Worm (Caenorhabditis elegans) whole organism, dauer: ENCODE results near the gene plk-3.

Source experiments
- unc-62 ChIP-seq: sonication (generic microtip); optimal IDR thresholded peaks from 2 replicates; lab custom pipeline; 2017; ENCODE audit warnings: missing biosample characterization, missing genetic modification reagents, missing genetic modification characterization

Gene plk-3

DNA sequence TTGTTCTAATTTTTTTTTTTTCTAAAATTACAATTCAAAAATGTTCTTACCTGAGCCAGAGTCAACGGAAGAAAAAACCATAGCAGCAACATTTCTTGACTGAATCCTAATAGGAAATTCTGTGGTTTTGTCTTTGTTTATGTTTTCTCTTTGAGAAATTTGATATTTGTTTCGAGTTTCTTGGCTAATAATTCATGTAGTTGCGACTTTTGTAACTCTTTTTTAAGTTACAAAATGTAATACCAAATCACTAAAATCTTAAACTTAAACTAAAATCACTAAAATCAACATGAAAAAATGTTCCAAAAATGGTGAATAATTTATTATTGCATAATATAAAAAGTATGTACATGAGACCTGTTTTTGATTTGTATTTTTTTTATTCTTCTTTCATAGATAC is 24.7 kb upstream of the plk-3 start, which contains the start of gene egas-4:
egas-4 (minus strand) TSS at position 101 of the 400 bp plus-strand sequence.
- no peak for TF ChIP-seq unc-62 (GFP tag; lab: Kevin White, UChicago)

DNA sequence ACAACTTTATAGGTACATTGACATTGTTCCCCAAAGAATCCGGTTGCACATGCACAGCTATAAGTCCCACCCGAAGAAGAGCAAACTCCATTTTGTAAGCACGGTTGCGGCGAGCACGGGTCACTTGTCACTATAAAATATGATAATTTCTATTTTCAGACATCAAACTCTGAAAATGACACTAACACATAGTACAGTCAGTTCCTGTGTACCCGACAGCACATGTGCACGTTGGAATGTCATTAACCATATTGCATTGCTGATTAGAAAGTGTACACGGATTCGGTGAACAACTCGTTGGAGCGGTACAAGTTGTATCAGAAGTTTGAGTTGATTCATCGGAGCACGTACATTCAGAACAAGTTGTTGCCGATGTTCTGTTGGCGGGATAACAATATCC is 24.2 kb upstream of the plk-3 start:
- TF ChIP-seq unc-62 (GFP tag; lab: Kevin White, UChicago): no peak

- no peak for TF ChIP-seq unc-62 (GFP tag; lab: Kevin White, UChicago)
Measured at ce11 chrIV:7491464-7491863, 18.5 kb upstream of the plk-3 start, which contains the start of gene F55G1.1. Gene F55G1.1 (plus strand): TSS chrIV:7491764.

ce11 chrIV:7488457-7488783 is 15.4 kb upstream of the plk-3 start:
- TF ChIP-seq unc-62 (GFP tag; lab: Kevin White, UChicago): no peak

DNA sequence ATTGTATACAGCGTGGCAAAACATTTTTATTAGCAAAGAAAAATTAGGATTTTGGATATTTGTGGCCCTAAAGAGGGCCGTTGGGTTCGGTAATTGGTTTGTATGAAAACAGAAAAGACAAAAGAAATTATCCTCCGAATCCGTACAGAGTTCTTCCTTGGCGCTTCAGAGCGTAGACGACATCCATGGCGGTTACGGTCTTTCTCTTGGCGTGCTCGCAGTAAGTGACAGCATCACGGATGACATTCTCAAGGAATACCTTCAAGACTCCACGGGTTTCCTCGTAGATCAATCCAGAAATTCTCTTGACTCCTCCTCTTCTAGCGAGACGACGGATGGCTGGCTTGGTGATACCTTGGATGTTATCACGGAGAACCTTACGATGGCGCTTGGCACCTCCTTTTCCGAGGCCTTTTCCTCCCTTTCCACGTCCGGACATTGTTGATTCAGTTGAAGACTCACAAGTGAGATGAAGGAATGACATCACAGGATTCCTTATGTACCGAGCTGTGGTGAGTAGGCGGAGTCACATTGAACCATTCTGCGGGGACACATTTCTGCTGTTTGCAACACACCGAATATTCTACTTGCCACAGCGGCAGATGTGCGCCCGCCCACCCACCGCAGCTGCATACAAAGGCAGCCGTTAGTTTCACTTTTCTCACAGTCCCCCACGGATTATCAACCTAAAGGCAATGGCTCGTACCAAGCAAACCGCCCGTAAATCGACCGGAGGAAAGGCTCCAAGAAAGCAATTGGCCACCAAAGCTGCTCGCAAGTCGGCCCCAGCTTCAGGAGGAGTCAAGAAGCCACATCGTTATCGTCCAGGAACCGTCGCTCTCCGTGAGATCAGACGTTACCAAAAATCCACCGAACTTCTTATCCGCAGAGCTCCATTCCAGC is 14.8 kb upstream of the plk-3 start, which contains the start of the genes his-60 and his-59:
his-60 (minus strand) TSS at position 439 of the 903 bp plus-strand sequence.
his-59 (plus strand) TSS at position 696 of the 903 bp plus-strand sequence.
- TF ChIP-seq unc-62 (GFP tag; lab: Kevin White, UChicago): no peak

DNA sequence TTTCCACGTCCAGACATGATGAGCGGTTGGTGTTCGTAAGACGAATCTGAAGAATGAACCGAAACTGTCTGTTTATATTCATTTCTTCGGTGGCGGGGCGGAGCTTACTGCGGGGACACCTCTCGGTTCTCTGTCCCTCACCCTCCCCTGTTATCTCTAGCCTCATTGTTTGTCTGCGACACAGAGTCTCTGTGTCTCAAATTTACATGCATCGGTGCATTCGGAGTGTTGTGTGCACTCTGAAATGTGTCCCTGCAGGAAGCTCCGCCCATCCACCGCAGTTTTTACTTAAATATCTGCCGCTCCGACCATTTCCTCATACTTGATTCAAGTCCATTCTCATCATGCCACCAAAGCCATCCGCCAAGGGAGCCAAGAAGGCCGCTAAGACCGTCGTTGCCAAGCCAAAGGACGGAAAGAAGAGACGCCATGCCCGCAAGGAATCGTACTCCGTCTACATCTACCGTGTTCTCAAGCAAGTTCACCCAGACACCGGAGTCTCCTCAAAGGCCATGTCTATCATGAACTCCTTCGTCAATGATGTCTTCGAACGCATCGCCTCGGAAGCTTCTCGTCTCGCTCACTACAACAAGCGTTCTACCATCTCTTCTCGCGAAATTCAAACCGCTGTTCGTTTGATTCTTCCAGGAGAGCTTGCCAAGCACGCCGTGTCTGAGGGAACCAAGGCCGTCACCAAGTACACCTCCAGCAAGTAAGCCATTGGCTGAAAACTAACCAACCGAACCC is 13.4 kb upstream of the plk-3 start, which contains the start of the genes his-61 and his-62:
his-61 (minus strand) TSS at position 17 of the 747 bp plus-strand sequence.
his-62 (plus strand) TSS at position 345 of the 747 bp plus-strand sequence.
- TF ChIP-seq unc-62 (GFP tag; lab: Kevin White, UChicago): no peak

DNA sequence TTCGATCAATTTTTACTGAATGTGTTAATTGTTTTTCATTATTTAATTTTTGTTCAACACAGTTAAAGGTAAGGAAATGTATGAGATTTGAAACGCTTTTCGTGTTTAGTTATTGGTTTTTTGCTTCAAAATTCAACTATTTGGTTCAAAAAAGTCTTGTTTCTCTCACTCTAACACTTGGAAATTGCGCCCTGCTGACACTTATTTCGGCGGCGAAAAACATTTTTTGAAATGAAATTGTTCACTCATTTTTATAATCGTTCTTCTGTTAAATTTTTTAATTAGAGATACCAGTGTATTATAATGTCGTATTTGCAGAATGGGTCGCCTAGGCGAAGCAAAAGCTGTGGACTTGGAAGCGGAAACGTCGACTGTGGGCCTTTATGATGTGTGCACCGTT is 5.1 kb upstream of the plk-3 start, which contains the start of gene rod-1:
rod-1 (plus strand) TSS at position 319 of the 400 bp plus-strand sequence.
- TF ChIP-seq unc-62 (GFP tag; lab: Kevin White, UChicago): no peak

DNA sequence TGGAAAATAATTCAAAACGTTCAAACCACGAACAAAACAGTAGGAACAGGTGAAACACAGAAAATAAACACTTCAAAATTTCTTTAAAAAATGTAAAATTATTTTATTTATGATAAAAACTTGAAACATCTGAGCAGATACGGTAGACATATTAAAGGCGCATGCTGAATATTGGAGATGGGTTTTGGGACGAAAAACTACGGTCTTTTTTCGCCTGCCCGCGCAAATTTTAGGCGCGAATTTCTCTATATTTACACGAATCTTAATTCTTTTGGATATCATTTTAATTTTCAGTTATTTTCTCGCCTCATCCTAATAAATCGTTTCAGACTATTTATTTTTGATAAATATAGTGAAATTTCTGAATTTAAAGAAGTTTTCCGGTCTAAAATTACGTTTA is 4.7 kb upstream of the plk-3 start:
- TF ChIP-seq unc-62 (GFP tag; lab: Kevin White, UChicago): no peak

DNA sequence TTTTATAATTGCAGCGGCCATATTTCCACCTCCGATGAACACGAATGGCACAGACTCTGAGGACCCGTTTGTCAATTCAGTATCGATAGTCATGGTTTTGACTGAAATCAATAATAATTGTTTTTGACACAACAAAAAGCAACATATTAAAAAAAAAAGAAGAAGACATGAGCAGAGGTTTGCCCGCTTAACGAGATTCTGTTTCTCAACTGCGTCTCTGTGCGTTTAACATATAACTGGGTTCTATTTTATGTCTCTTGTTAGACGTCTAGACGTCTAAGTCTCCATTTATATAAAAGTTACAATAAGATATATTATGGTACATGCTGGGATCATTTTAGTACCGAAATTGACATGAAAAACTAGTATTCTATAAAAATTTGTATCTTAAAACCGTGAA is 4.2 kb upstream of the plk-3 start, which contains the start of gene pycr-4:
pycr-4 (minus strand) TSS at position 101 of the 400 bp plus-strand sequence.
- TF ChIP-seq unc-62 (GFP tag; lab: Kevin White, UChicago): no peak

DNA sequence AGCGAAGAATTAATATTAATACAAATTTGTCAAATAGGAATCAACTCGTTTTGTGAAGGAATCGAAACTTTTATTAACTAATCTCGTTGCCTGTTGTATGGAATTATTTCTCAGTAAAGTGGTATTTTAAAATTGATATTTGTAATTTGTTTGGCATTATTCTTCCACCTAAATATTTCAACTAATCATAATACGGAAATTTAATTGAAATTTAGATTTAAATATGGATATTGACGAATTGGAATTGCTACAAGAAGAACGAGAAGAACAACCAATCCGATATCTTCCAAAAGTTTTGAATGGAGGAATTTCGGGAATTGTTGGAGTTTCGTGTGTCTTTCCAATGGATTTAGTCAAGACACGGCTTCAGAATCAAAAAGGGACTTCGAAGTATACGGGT is 1.8 kb upstream of the plk-3 start, which contains the start of gene slc-25A18.2:
slc-25A18.2 (plus strand) TSS at position 216 of the 400 bp plus-strand sequence.
- no peak for TF ChIP-seq unc-62 (GFP tag; lab: Kevin White, UChicago)

DNA sequence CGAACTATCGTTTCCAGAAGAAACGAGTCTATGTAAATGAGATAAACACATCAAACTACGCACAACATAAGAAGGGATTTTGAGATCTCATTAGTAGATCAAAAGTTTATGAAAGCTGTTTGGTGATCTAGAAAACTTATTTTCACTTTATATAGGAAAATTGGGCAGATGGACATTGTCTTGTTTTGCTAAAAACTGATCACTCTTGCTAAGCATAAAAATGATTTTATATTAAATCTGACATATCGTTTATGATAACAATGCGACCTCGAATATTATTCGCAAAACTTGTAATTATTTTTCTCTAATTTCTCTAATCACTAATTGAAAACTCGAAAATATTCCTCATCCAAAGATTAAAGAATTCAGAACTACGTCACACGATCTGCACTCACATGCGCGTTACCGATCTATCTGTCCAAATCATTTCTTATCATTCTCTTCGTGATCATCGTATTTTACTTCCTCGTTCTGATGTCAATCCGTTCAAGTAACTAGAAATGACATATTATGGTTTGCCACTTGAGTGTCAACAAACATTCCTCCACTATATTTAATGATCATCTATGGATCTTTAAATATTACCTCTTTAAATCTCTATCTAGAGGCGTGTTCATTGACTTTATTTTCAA is 3.1 kb downstream of the plk-3 start, which contains the start of gene F55G1.7:
F55G1.7 (minus strand) TSS at position 51 of the 632 bp plus-strand sequence.
- no peak for TF ChIP-seq unc-62 (GFP tag; lab: Kevin White, UChicago)

DNA sequence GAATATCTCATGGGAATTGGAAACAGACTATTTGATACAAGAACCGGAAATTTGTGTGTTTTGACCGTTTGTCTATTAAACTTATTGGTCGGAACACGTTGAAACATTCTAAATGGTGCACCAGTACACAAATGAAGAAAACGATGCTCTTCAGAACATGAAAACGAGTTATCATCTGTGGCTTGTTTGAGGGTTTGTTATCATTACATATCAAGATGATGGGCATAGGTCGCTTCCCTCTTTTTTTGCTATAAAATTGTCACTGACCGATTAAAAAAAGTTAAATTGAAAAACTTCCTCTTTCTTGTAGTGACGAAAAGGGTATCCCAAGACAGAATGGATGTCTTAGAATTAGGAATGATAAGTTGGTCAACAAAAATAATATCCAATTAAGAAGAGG is 4.4 kb downstream of the plk-3 start:
- no peak for TF ChIP-seq unc-62 (GFP tag; lab: Kevin White, UChicago)

- TF ChIP-seq unc-62 (GFP tag; lab: Kevin White, UChicago): no peak
Measured at ce11 chrIV:7467170-7467569, 5.8 kb downstream of the plk-3 start.

DNA sequence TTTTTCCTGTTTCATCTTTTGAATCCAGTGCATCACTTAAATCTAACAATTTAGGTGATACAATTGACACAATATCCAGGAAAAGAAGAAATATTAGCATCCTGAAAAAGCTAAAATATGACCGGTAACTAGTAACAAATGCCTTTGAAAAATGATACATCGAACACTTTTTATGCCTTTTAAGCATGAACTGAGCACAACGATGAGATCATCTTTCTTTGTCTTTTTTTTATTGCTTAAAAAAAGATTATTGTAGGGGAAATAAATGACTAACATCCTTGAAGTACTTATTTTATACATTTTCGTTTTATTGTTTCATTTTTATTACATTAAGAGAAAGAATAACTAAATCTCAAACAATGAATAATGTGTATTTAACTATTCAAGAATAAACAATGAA is 7.2 kb downstream of the plk-3 start, which contains the start of gene F13B6.3:
F13B6.3 (minus strand) TSS at position 101 of the 400 bp plus-strand sequence.
- TF ChIP-seq unc-62 (GFP tag; lab: Kevin White, UChicago): no peak

DNA sequence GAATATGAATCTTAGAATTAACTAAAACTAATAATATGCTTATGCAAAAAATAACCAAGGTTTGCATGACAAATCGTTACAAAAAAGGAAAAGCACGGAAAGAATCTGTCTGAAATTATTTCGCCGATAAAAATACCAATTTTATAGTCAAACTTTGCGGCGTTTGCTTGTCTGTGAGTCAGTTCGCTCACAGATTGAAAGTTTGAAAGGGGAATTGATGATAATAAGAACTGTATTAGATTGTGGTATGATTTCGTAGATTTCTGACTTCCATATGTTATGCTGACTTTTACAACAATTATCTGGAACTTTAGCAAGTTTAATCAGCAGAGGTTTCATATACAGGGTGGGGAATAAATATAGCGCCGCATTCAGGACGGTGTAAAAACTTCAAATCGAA is 12.8 kb downstream of the plk-3 start, which contains the start of gene F13B6.2:
F13B6.2 (minus strand) TSS at position 101 of the 400 bp plus-strand sequence.
- TF ChIP-seq unc-62 (GFP tag; lab: Kevin White, UChicago): no peak
